Worm (Caenorhabditis elegans): ENCODE results near the gene C33H5.1.

The C33H5.1 gene

ce11 chrIV:7808583-7808982 is at the start of gene C33H5.1:
Gene C33H5.1 (plus strand): TSS chrIV:7808912.
- TF ChIP-seq mml-1 (tag; optimal IDR thresholded peaks at IDR 0.05) (no peak), elt-1 (tag; optimal IDR thresholded peaks at IDR 0.05) (peak; percentile 83)

- TF ChIP-seq ceh-16 (tag; optimal IDR thresholded peaks at IDR 0.05) (no peak), unc-39 (tag; optimal IDR thresholded peaks at IDR 0.05) (no peak), snpc-4 (tag; optimal IDR thresholded peaks at IDR 0.05) (no peak), lsy-12 (tag; optimal IDR thresholded peaks at IDR 0.05) (no peak), nfya-1 (tag; optimal IDR thresholded peaks at IDR 0.05; ENCODE audit: insufficient read depth) (no peak), ceh-82 (tag; optimal IDR thresholded peaks at IDR 0.05) (no peak), lin-15B (tag; optimal IDR thresholded peaks at IDR 0.05) (no peak), fos-1 (tag; optimal IDR thresholded peaks at IDR 0.05) (no peak), nhr-77 (tag; optimal IDR thresholded peaks at IDR 0.05) (no peak), R02D3.7 (tag; optimal IDR thresholded peaks at IDR 0.05) (no peak), fkh-10 (GFP tag; optimal IDR thresholded peaks at IDR 0.05) (no peak)
Observed at ce11 chrIV:7759527-7759926, 49.2 kb upstream of the C33H5.1 start, which contains the start of gene dsb-3. Gene dsb-3 (minus strand): TSS chrIV:7759627.

ce11 chrIV:7760117-7760516 is 48.6 kb upstream of the C33H5.1 start, which contains the start of gene del-7:
Gene del-7 (plus strand): TSS chrIV:7760417.
- TF ChIP-seq lsy-12 (tag; optimal IDR thresholded peaks at IDR 0.05), result no peak
- no peak for TF ChIP-seq ama-1 (optimal IDR thresholded peaks at IDR 0.05)
- TF ChIP-seq R02D3.7 (tag; optimal IDR thresholded peaks at IDR 0.05), result no peak
- no peak for TF ChIP-seq nhr-77 (tag; optimal IDR thresholded peaks at IDR 0.05)
- TF ChIP-seq pqm-1 (tag; optimal IDR thresholded peaks at IDR 0.05), result no peak
- no peak for TF ChIP-seq egl-5 (tag; optimal IDR thresholded peaks at IDR 0.05)
- no peak for TF ChIP-seq ceh-16 (tag; optimal IDR thresholded peaks at IDR 0.05)
- TF ChIP-seq nhr-11 (tag; optimal IDR thresholded peaks at IDR 0.05), result no peak
- TF ChIP-seq unc-39 (tag; optimal IDR thresholded peaks at IDR 0.05), result no peak
- TF ChIP-seq nhr-12 (tag; optimal IDR thresholded peaks at IDR 0.05), result no peak
- no peak for TF ChIP-seq elt-2 (tag; optimal IDR thresholded peaks at IDR 0.05)
- TF ChIP-seq mml-1 (tag; optimal IDR thresholded peaks at IDR 0.05), result no peak
- no peak for TF ChIP-seq lin-15B (tag; optimal IDR thresholded peaks at IDR 0.05)
- TF ChIP-seq ztf-11 (tag; optimal IDR thresholded peaks at IDR 0.05), result no peak
- no peak for TF ChIP-seq ceh-9 (tag; optimal IDR thresholded peaks at IDR 0.05)
- TF ChIP-seq fkh-2 (tag; optimal IDR thresholded peaks at IDR 0.05), result no peak
- TF ChIP-seq nhr-76 (tag; optimal IDR thresholded peaks at IDR 0.05), result no peak
- no peak for TF ChIP-seq elt-3 (tag; optimal IDR thresholded peaks at IDR 0.05)
- TF ChIP-seq egl-27 (tag; optimal IDR thresholded peaks at IDR 0.05), result no peak
- TF ChIP-seq aly-2 (tag; optimal IDR thresholded peaks at IDR 0.05), result no peak

ce11 chrIV:7763748-7764147 is 45.0 kb upstream of the C33H5.1 start, which contains the start of the genes C46A5.6 and C46A5.1:
Gene C46A5.6 (minus strand): TSS chrIV:7763848.
Gene C46A5.1 (plus strand): TSS chrIV:7763931.
- no peak for TF ChIP-seq nhr-25 (tag; optimal IDR thresholded peaks at IDR 0.05)
- no peak for TF ChIP-seq fkh-2 (tag; optimal IDR thresholded peaks at IDR 0.05)
- TF ChIP-seq fos-1 (tag; optimal IDR thresholded peaks at IDR 0.05), result no peak
- TF ChIP-seq pqm-1 (tag; optimal IDR thresholded peaks at IDR 0.05), result no peak
- TF ChIP-seq nhr-28 (tag; optimal IDR thresholded peaks at IDR 0.05), result no peak
- TF ChIP-seq unc-39 (tag; optimal IDR thresholded peaks at IDR 0.05), result no peak
- no peak for TF ChIP-seq nhr-76 (tag; optimal IDR thresholded peaks at IDR 0.05)

- TF ChIP-seq nhr-23 (tag; optimal IDR thresholded peaks at IDR 0.05) (no peak), unc-39 (tag; optimal IDR thresholded peaks at IDR 0.05) (no peak), fkh-2 (tag; optimal IDR thresholded peaks at IDR 0.05) (no peak), mdl-1 (tag; optimal IDR thresholded peaks at IDR 0.05) (no peak), jun-1 (tag; optimal IDR thresholded peaks at IDR 0.05) (no peak), zag-1 (tag; optimal IDR thresholded peaks at IDR 0.05) (no peak), ceh-82 (tag; optimal IDR thresholded peaks at IDR 0.05) (no peak), eor-1 (tag; optimal IDR thresholded peaks at IDR 0.05) (no peak), ZK546.5 (tag; optimal IDR thresholded peaks at IDR 0.05) (no peak), mml-1 (tag; optimal IDR thresholded peaks at IDR 0.05) (no peak), nhr-76 (tag; optimal IDR thresholded peaks at IDR 0.05) (no peak), lin-15B (tag; optimal IDR thresholded peaks at IDR 0.05) (no peak), nhr-237 (tag; optimal IDR thresholded peaks at IDR 0.05) (no peak), daf-12 (tag; optimal IDR thresholded peaks at IDR 0.05) (no peak), nhr-43 (tag; optimal IDR thresholded peaks at IDR 0.05; ENCODE audit: poor library complexity, severe bottlenecking) (no peak), nhr-67 (tag; optimal IDR thresholded peaks at IDR 0.05) (no peak), skn-1 (tag; optimal IDR thresholded peaks at IDR 0.05) (no peak), snpc-4 (tag; optimal IDR thresholded peaks at IDR 0.05) (no peak)
Observed at ce11 chrIV:7764319-7764718, 44.4 kb upstream of the C33H5.1 start.

All from whole organism, L3 larva.